Fruit fly (Drosophila melanogaster): ENCODE results near the gene CG6479.

CG6479 gene

dm6 chr3L:17339122-17339521, at the start of gene CG6479:
TSS of gene CG6479 (minus strand) at chr3L:17339262.
- TF ChIP-seq CG17801 (GFP tag; optimal IDR thresholded peaks at IDR 0.05; ENCODE audit: partially characterized antibody): no peak

- no peak for TF ChIP-seq CG17801 (GFP tag; optimal IDR thresholded peaks at IDR 0.05; ENCODE audit: partially characterized antibody)
These were observed 47.7 kb upstream of the CG6479 start for dm6 chr3L:17386612-17387382.

DNA sequence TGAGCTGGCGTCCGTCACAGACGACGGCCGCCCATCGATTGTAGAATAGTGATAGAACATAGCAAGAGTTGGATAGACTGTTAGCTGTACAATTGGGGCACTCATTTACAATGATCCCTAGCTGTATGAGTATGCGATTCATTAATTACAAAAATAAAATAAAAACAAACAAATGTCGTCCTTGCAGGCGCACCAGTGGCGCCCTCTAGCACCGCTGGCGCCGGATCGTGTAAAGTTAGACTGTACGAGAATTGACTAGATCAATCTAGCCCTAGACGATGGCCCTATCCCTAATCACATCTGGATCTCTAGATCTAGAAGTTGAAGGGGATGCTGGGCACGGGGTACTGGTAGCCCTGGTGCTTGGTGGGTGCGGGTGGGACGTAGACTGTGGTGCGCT, 44.7 kb upstream of the CG6479 start:
- no peak for TF ChIP-seq CG17801 (GFP tag; optimal IDR thresholded peaks at IDR 0.05; ENCODE audit: partially characterized antibody)

DNA sequence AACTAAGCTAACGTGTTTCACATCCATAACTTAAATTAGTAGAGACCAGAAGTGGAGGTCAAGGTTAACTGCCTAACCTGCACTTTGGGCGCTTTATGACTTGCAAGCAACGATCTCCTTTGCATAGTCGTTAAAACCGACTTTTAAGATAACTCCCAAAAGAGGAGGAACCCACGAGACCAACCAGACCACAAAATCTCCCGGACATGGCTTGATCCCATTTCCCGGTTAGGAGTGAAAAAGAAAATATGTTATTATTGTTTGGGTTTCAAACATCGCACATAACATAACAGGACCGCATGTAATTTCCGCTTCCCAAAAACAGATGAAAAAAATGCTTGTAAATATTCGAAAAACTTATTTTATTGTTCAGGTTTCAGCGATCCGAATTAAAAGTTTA, 44.2 kb upstream of the CG6479 start:
- TF ChIP-seq CG17801 (GFP tag; optimal IDR thresholded peaks at IDR 0.05; ENCODE audit: partially characterized antibody): no peak

DNA sequence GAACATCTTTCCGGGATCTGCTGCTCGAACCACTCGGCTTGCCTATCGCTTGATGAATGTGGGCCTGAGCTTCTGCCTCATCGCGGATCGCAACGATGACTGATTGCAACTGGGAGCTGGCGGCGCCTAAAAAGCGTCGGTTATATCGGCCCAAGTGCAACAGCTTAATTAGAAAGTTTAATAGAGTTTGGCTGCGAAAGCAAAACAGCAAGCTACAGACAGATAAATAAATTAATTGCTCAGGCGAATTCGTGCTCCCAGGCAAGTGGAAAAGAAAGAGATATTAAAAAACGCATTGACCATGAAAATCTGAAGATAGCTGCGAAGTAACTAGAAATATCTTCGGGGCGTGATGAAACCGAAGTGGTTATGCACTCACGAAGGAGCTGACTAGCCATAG, 43.6 kb upstream of the CG6479 start, which contains the start of gene CG13728:
Gene CG13728, minus strand, starts transcription at position 101 of the 400 bp plus-strand sequence.
- TF ChIP-seq CG17801 (GFP tag; optimal IDR thresholded peaks at IDR 0.05; ENCODE audit: partially characterized antibody): no peak

- no peak for TF ChIP-seq CG17801 (GFP tag; optimal IDR thresholded peaks at IDR 0.05; ENCODE audit: partially characterized antibody)
These were observed 42.9 kb upstream of the CG6479 start for dm6 chr3L:17381990-17382389.

DNA sequence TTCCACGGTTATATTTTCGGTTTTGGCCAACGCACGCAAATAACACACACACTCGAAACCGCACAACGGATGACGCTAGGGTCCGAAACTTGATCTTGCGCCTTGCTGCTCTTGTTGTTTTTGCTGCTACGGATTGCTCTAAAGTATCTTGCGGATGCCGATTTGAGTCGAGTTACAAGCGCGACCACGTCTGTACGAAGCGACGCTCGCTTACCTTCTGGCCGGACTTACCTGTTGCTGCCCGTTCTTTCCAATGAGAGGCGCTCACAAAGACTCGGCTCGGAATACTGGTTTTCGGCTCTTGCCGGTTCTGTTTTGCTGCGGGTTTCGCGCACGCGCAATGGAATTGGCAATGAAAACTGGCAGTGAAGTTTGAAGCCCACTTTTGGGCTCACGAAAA, 40.2 kb upstream of the CG6479 start, which contains the start of gene Cad74A:
Gene Cad74A, minus strand, starts transcription at position 220 of the 400 bp plus-strand sequence.
- TF ChIP-seq CG17801 (GFP tag; optimal IDR thresholded peaks at IDR 0.05; ENCODE audit: partially characterized antibody): no peak

DNA sequence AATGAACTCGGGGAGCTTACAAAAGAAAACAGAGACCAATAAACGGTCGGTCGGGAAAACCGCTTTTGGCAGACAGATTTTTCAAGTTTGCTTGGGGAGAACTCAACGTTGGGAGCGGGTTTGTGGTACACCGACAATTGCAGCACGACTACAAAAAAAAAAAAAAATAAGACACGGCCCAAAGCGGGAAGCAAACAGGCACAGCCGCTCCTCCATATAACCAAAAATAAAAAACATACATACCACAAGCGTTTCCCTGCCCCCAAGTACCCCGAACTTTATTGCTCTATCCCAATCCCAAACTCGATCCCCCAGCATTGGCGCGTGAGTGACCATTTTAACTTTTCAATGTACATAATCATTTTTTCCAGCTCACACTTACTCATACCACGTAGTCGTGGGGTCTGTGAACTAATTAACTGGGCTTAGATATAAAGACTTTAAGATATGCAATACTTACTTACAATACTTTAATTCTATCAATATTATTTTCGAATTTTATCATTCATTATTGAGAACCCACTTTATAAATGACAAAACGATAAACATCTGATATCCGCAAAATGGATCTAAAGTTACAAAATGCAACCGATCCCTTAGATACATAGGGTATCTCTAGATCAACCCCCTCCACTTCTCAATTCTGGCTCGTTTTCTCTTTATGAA, 36.0 kb upstream of the CG6479 start:
- no peak for TF ChIP-seq CG17801 (GFP tag; optimal IDR thresholded peaks at IDR 0.05; ENCODE audit: partially characterized antibody)

DNA sequence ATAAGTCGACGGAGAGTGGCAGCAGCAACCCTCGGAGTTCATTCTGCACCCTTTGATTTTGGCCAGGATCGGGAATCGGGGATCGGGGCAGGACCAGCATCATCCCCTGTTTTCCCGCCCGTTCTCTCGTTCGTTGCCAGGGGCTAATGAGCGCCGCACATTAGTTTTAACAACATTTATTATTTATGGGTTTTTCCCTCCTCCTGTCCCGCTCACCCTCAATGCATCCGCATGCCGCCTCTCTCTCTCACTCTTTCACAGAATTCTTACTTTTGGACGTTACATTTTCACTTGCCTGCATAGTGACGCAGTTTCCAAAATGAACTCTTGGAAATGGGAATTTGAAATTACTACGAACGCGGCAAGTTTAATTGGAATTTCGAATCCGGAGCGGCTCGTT, 27.9 kb upstream of the CG6479 start:
- no peak for TF ChIP-seq CG17801 (GFP tag; optimal IDR thresholded peaks at IDR 0.05; ENCODE audit: partially characterized antibody)

DNA sequence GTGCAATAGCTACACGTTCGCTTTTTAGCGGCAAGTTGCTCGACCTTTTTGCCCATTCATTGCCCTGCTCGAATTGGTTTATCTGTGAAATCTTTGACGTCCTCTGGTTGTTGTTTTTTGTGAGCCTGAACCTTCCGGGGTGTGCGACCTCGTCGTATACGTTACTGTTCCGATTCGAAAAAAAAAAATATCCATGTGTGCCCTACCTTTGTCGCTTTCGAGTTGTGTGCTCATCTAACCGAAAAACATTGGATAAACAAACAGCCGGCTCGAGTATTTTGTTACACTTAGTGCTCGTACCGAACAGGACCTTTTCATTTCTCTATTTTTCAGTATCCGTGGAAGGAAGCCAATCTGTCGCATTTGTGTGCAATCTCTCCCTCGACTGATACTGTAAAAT, 25.0 kb upstream of the CG6479 start:
- TF ChIP-seq CG17801 (GFP tag; optimal IDR thresholded peaks at IDR 0.05; ENCODE audit: partially characterized antibody): no peak

- TF ChIP-seq CG17801 (GFP tag; optimal IDR thresholded peaks at IDR 0.05; ENCODE audit: partially characterized antibody): no peak
These were observed 23.9 kb upstream of the CG6479 start for dm6 chr3L:17362940-17363339.

DNA sequence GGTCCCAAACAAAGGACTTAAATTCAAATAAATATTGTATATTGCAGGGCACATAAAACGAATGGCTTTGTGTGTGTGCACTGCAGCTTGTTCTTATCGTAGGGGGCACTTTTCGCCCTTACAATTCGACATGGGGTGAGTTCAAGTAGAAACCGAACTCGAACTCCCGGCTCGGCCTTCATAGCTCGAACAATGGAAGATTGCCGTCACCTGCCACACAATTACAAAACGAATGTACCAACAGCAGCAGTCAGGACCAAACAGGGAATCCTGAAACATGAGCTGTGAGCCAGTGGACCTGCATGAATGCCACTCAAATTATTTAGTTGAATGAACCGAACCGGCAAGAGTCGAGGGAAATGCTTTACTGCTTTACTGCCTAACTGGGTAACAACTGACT, 22.9 kb upstream of the CG6479 start:
- TF ChIP-seq CG17801 (GFP tag; optimal IDR thresholded peaks at IDR 0.05; ENCODE audit: partially characterized antibody): no peak

DNA sequence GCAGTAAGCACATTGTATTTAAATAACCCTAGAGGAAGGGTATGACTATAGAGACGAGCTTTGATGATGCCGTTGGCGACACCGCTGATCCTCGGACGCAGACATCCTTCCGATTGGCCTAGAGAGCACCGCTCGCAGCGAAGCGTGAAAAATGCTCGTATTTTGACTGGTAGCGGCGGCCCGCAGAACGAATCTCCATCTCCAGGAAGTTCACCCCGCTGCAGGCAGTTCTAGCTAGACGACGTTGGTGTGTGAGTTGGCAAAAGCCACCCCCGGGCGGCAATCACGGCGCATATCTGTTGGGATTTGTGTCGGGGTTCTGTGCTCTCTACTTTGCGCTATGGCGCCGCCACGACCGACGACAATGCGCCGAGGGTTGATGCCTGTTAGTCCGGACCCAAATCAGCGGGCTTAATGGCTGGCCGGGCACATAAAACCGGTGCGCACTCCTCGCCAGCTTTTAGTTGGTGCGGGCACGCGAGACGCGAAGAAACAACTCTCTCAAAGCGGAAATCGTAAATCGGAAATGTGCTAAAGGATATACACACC, 20.2 kb upstream of the CG6479 start, which contains the start of gene tap:
Gene tap, plus strand, starts transcription at position 458 of the 549 bp plus-strand sequence.
- TF ChIP-seq CG17801 (GFP tag; optimal IDR thresholded peaks at IDR 0.05; ENCODE audit: partially characterized antibody): no peak

DNA sequence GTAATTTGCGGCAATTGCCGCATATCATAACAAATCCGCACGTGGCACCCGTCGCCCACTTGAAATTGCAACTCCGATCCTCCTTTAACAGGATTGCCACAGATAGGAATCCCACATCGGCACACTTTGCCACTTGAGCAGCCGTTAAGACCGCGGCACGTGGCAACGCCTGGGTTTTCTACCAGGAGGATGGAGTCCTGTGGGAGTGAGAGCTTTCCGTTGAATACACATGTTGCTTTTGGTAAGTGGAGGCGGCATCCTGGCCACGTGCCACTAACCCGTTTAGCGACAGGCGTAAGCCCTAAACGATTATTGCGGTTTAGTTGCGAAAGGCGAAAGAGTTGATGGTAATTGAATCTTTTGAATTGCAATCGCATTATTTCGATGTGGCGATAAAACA, 19.4 kb upstream of the CG6479 start:
- no peak for TF ChIP-seq CG17801 (GFP tag; optimal IDR thresholded peaks at IDR 0.05; ENCODE audit: partially characterized antibody)

- no peak for TF ChIP-seq CG17801 (GFP tag; optimal IDR thresholded peaks at IDR 0.05; ENCODE audit: partially characterized antibody)
These were observed 18.4 kb upstream of the CG6479 start for dm6 chr3L:17357431-17357830.

- TF ChIP-seq CG17801 (GFP tag; optimal IDR thresholded peaks at IDR 0.05; ENCODE audit: partially characterized antibody): no peak
These were observed 13.8 kb upstream of the CG6479 start for dm6 chr3L:17352812-17353211.
